Fruit fly (Drosophila melanogaster) whole organism, embryonic: ENCODE data around the gene CG15423.
A peak's percentile ranks its signal among the peaks of the same experiment; 100 is the strongest.

Experiments
- BtbVII ChIP-seq: fragments of 200-800 bp; sonication (Bioruptor generic); optimal IDR thresholded peaks from 3 replicates; lab custom pipeline; 2017; ENCODE audit warnings: missing biosample characterization, mild to moderate bottlenecking, missing genetic modification characterization
- CG10462 ChIP-seq: fragments of 200-800 bp; sonication (Bioruptor generic); optimal IDR thresholded peaks from 2 replicates; lab custom pipeline; 2016; ENCODE audit warnings: missing biosample characterization, missing genetic modification characterization
- CG11696 ChIP-seq: fragments of 200-800 bp; sonication (Bioruptor generic); IDR thresholded peaks from 2 replicates; pipeline ENCODE4 v1.3.6; 2022; ENCODE audit warnings: missing biosample characterization, missing genetic modification characterization
- CG12104 ChIP-seq: fragments of 200-800 bp; sonication (Bioruptor generic); optimal IDR thresholded peaks from 3 replicates; lab custom pipeline; 2016; ENCODE audit warnings: missing biosample characterization, missing genetic modification characterization
- CG13123 ChIP-seq: fragments of 200-800 bp; sonication (Bioruptor generic); optimal IDR thresholded peaks from 2 replicates; lab custom pipeline; 2016; ENCODE audit warnings: missing biosample characterization, missing genetic modification characterization
- CG13424 ChIP-seq: fragments of 200-800 bp; sonication (Bioruptor generic); optimal IDR thresholded peaks from 2 replicates; lab custom pipeline; 2019; ENCODE audit warnings: missing biosample characterization, mild to moderate bottlenecking, missing genetic modification characterization, moderate library complexity
- CG15011 ChIP-seq: fragments of 200-800 bp; sonication (Bioruptor generic); optimal IDR thresholded peaks from 3 replicates; lab custom pipeline; 2018; ENCODE audit warnings: missing biosample characterization, mild to moderate bottlenecking, missing genetic modification characterization
- CG15073 ChIP-seq: fragments of 200-800 bp; sonication (Bioruptor generic); optimal IDR thresholded peaks from 2 replicates; lab custom pipeline; 2016; ENCODE audit warnings: missing biosample characterization, missing genetic modification characterization
- CG1792 ChIP-seq: fragments of 200-800 bp; sonication (Bioruptor generic); optimal IDR thresholded peaks from 2 replicates; lab custom pipeline; 2016; ENCODE audit warnings: missing biosample characterization, missing genetic modification characterization
- CG18599 ChIP-seq: fragments of 200-800 bp; sonication (Bioruptor generic); optimal IDR thresholded peaks from 3 replicates; lab custom pipeline; 2017; ENCODE audit warnings: missing biosample characterization, missing genetic modification characterization, mild to moderate bottlenecking, moderate library complexity, missing genetic modification reagents
- CG18619 ChIP-seq: fragments of 200-800 bp; sonication (Bioruptor generic); optimal IDR thresholded peaks from 3 replicates; lab custom pipeline; 2017; ENCODE audit warnings: missing biosample characterization, mild to moderate bottlenecking, missing genetic modification characterization
- CG2712 ChIP-seq: fragments of 200-800 bp; optimal IDR thresholded peaks from 3 replicates; lab custom pipeline; 2019; ENCODE audit warnings: missing biosample characterization, mild to moderate bottlenecking, missing genetic modification characterization, moderate library complexity
- CG32772 ChIP-seq: fragments of 200-800 bp; sonication (Bioruptor generic); IDR thresholded peaks from 2 replicates; pipeline ENCODE4 v1.3.6; 2022; ENCODE audit warnings: missing biosample characterization, missing genetic modification characterization
- CG33557 ChIP-seq: fragments of 200-800 bp; sonication (Bioruptor generic); optimal IDR thresholded peaks from 2 replicates; lab custom pipeline; 2019; ENCODE audit warnings: missing biosample characterization, mild to moderate bottlenecking, missing genetic modification characterization, moderate library complexity
- CG42726 ChIP-seq: fragments of 200-800 bp; sonication (Bioruptor generic); IDR thresholded peaks from 2 replicates; pipeline ENCODE4 v1.3.6; 2022; ENCODE audit warnings: missing biosample characterization, missing genetic modification characterization; ENCODE audit not compliant: partially characterized antibody
- CG6689 ChIP-seq: fragments of 200-800 bp; sonication (Bioruptor generic); IDR thresholded peaks from 2 replicates; pipeline ENCODE4 v1.3.6; 2022; ENCODE audit warnings: missing biosample characterization, missing genetic modification characterization
- CG6813 ChIP-seq: fragments of 200-800 bp; sonication (Bioruptor generic); optimal IDR thresholded peaks from 2 replicates; lab custom pipeline; 2017; ENCODE audit warnings: missing biosample characterization, missing genetic modification characterization, mild to moderate bottlenecking, moderate library complexity, missing genetic modification reagents
- CG7786 ChIP-seq: fragments of 200-800 bp; sonication (Bioruptor generic); optimal IDR thresholded peaks from 2 replicates; lab custom pipeline; 2016; ENCODE audit warnings: missing biosample characterization, missing genetic modification characterization
- D19A ChIP-seq: fragments of 200-800 bp; optimal IDR thresholded peaks from 3 replicates; lab custom pipeline; 2019; ENCODE audit warnings: missing biosample characterization, mild to moderate bottlenecking, missing genetic modification characterization, moderate library complexity
- E2f1 ChIP-seq: fragments of 200-800 bp; sonication (Bioruptor generic); IDR thresholded peaks from 2 replicates; pipeline ENCODE4 v1.3.6; 2022; ENCODE audit warnings: missing biosample characterization, missing genetic modification characterization
- Ets65A ChIP-seq: fragments of 200-800 bp; sonication (Bioruptor generic); peaks from one replicate; lab custom pipeline; 2016; ENCODE audit warnings: missing biosample characterization, missing genetic modification characterization
- HLH3B ChIP-seq: fragments of 200-800 bp; sonication (Bioruptor generic); IDR thresholded peaks from 2 replicates; pipeline ENCODE4 v1.3.6; 2022; ENCODE audit warnings: missing biosample characterization, missing genetic modification characterization
- HLHmδ ChIP-seq: fragments of 200-800 bp; sonication (Bioruptor generic); optimal IDR thresholded peaks from 2 replicates; lab custom pipeline; 2018; ENCODE audit warnings: missing biosample characterization, mild to moderate bottlenecking, missing genetic modification characterization, moderate library complexity
- Hey ChIP-seq: fragments of 200-800 bp; sonication (Bioruptor generic); optimal IDR thresholded peaks from 3 replicates; lab custom pipeline; 2018; ENCODE audit warnings: missing biosample characterization, mild to moderate bottlenecking, missing genetic modification characterization
- MESR4 ChIP-seq: fragments of 200-800 bp; sonication (Bioruptor generic); optimal IDR thresholded peaks from 2 replicates; lab custom pipeline; 2018; ENCODE audit warnings: missing biosample characterization, mild to moderate bottlenecking, missing genetic modification characterization, moderate library complexity
- NfI ChIP-seq: fragments of 200-800 bp; sonication (Bioruptor generic); optimal IDR thresholded peaks from 3 replicates; lab custom pipeline; 2018; ENCODE audit warnings: missing biosample characterization, mild to moderate bottlenecking, missing genetic modification characterization, moderate library complexity
- Oli ChIP-seq: fragments of 200-800 bp; sonication (Bioruptor generic); optimal IDR thresholded peaks from 2 replicates; lab custom pipeline; 2018; ENCODE audit warnings: missing biosample characterization, mild to moderate bottlenecking, missing genetic modification characterization, moderate library complexity
- Poxn ChIP-seq: fragments of 200-800 bp; sonication (Bioruptor generic); IDR thresholded peaks from 2 replicates; pipeline ENCODE4 v1.3.6; 2022; ENCODE audit warnings: missing biosample characterization, missing genetic modification characterization
- Sox102F ChIP-seq: fragments of 200-800 bp; sonication (Bioruptor generic); optimal IDR thresholded peaks from 2 replicates; lab custom pipeline; 2018; ENCODE audit warnings: missing biosample characterization, mild to moderate bottlenecking, missing genetic modification characterization, moderate library complexity
- TFAM ChIP-seq: fragments of 200-800 bp; sonication (Bioruptor generic); optimal IDR thresholded peaks from 2 replicates; lab custom pipeline; 2017; ENCODE audit warnings: missing biosample characterization, missing genetic modification characterization, inconsistent platforms
- amos ChIP-seq: fragments of 200-800 bp; sonication (Bioruptor generic); IDR thresholded peaks from 2 replicates; pipeline ENCODE4 v1.3.6; 2022; ENCODE audit warnings: missing biosample characterization, missing genetic modification characterization; ENCODE audit not compliant: partially characterized antibody
- br ChIP-seq: fragments of >200 bp; optimal IDR thresholded peaks from 2 replicates; lab custom pipeline; 2017
- btn ChIP-seq: fragments of 200-800 bp; sonication (Bioruptor generic); optimal IDR thresholded peaks from 2 replicates; lab custom pipeline; 2016; ENCODE audit warnings: missing biosample characterization, missing genetic modification characterization
- caup ChIP-seq: fragments of 200-800 bp; sonication (Bioruptor generic); optimal IDR thresholded peaks from 3 replicates; lab custom pipeline; 2017; ENCODE audit warnings: missing biosample characterization, mild to moderate bottlenecking, missing genetic modification characterization, moderate library complexity; ENCODE audit not compliant: severe bottlenecking
- danr ChIP-seq: fragments of 200-800 bp; sonication (Bioruptor generic); IDR thresholded peaks from 2 replicates; pipeline ENCODE4 v1.3.6; 2022; ENCODE audit warnings: missing biosample characterization, missing genetic modification characterization
- dmrt99B ChIP-seq: fragments of 200-800 bp; sonication (Bioruptor generic); optimal IDR thresholded peaks from 2 replicates; lab custom pipeline; 2018; ENCODE audit warnings: missing biosample characterization, mild to moderate bottlenecking, missing genetic modification characterization, moderate library complexity
- esg ChIP-seq: fragments of 200-800 bp; sonication (Bioruptor generic); conservative IDR thresholded peaks from 2 replicates; pipeline ENCODE4 v1.3.6; 2022; ENCODE audit warnings: missing biosample characterization, missing genetic modification characterization
- exex ChIP-seq: fragments of 200-800 bp; sonication (Bioruptor generic); optimal IDR thresholded peaks from 4 replicates; lab custom pipeline; 2018; ENCODE audit warnings: missing biosample characterization, mild to moderate bottlenecking, missing genetic modification characterization, moderate library complexity
- ftz-f1 ChIP-seq: fragments of 200-800 bp; sonication (Bioruptor generic); optimal IDR thresholded peaks from 2 replicates; lab custom pipeline; 2016; ENCODE audit warnings: missing biosample characterization, missing genetic modification characterization
- gce ChIP-seq: fragments of 200-800 bp; sonication (Bioruptor generic); IDR thresholded peaks from 3 replicates; pipeline ENCODE4 v1.3.6; 2022; ENCODE audit warnings: missing biosample characterization, missing genetic modification characterization
- gem ChIP-seq: fragments of 200-800 bp; sonication (Bioruptor generic); optimal IDR thresholded peaks from 2 replicates; lab custom pipeline; 2019; ENCODE audit warnings: missing biosample characterization, mild to moderate bottlenecking, missing genetic modification characterization, moderate library complexity
- gfzf ChIP-seq: fragments of 200-800 bp; sonication (Bioruptor generic); optimal IDR thresholded peaks from 2 replicates; lab custom pipeline; 2016; ENCODE audit warnings: missing biosample characterization, mild to moderate bottlenecking, missing genetic modification characterization, moderate library complexity
- gt ChIP-seq: fragments of 200-800 bp; sonication (Bioruptor generic); IDR thresholded peaks from 2 replicates; pipeline ENCODE4 v1.3.6; 2022; ENCODE audit warnings: missing biosample characterization, missing genetic modification characterization
- luna ChIP-seq: fragments of 200-800 bp; sonication (Bioruptor generic); optimal IDR thresholded peaks from 2 replicates; lab custom pipeline; 2016; ENCODE audit warnings: missing biosample characterization, missing genetic modification characterization
- mirr ChIP-seq: fragments of 200-800 bp; sonication (Bioruptor generic); optimal IDR thresholded peaks from 3 replicates; lab custom pipeline; 2018; ENCODE audit warnings: missing biosample characterization, mild to moderate bottlenecking, missing genetic modification characterization
- pfk ChIP-seq: fragments of 200-800 bp; sonication (Bioruptor generic); optimal IDR thresholded peaks from 2 replicates; lab custom pipeline; 2018; ENCODE audit warnings: missing biosample characterization, mild to moderate bottlenecking, missing genetic modification characterization, moderate library complexity
- prd ChIP-seq, 3 experiments: fragments of >200 bp in 2 of 3; fragments of 200-800 bp in 1 of 3; sonication (Bioruptor generic) in 1 of 3; optimal IDR thresholded peaks in 2 of 3; IDR thresholded peaks in 1 of 3; 2 replicates in 2 of 3; 3 replicates in 1 of 3; pipeline versions ENCODE4 v1.3.6 to Lab custom; 2017 to 2022; ENCODE audit warnings: missing biosample characterization in 1 of 3, missing genetic modification characterization in 1 of 3
- psq ChIP-seq: fragments of 200-800 bp; sonication (Bioruptor generic); optimal IDR thresholded peaks from 2 replicates; lab custom pipeline; 2017; ENCODE audit warnings: missing biosample characterization, missing genetic modification characterization
- sens ChIP-seq: fragments of 200-800 bp; sonication (Bioruptor generic); peaks from one replicate; lab custom pipeline; 2016; ENCODE audit warnings: missing biosample characterization, missing genetic modification characterization
- sens-2 ChIP-seq: fragments of 200-800 bp; sonication (Bioruptor generic); IDR thresholded peaks from 2 replicates; pipeline ENCODE4 v1.3.6; 2022; ENCODE audit warnings: missing biosample characterization, missing genetic modification characterization
- sima ChIP-seq: fragments of 200-800 bp; sonication (Bioruptor generic); optimal IDR thresholded peaks from 2 replicates; lab custom pipeline; 2016; ENCODE audit warnings: missing biosample characterization, missing genetic modification characterization
- sisA ChIP-seq: fragments of 200-800 bp; sonication (Bioruptor generic); IDR thresholded peaks from 2 replicates; pipeline ENCODE4 v1.3.6; 2022; ENCODE audit warnings: missing biosample characterization, missing genetic modification characterization
- yki ChIP-seq: fragments of >200 bp; optimal IDR thresholded peaks from 3 replicates; lab custom pipeline; 2018
- zfh1 ChIP-seq: fragments of 200-800 bp; sonication (Bioruptor generic); IDR thresholded peaks from 3 replicates; pipeline ENCODE4 v1.3.6; 2022; ENCODE audit warnings: missing biosample characterization, missing genetic modification characterization

CG15423 gene

DNA sequence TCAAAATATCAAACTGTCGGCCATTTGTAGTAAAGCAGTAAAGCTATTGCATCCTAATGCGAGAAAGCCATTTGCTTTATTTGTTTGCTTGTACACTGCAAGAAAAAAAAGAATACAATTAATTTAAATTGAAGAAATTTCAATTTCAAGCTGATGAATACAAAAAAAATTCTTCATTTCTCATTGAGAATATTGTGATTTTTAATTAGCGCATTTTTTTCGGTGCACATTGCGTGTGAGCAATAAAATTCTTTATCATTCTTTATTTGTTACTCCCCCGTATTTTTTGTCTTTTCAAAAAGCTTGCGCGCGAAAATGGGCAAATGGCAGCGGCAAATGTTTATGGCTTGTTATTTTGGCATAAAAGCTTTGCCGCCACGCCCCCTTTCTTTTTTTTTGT, 6.2 kb downstream of the CG15423 start (continued):
- TF ChIP-seq TFAM (GFP tag; lab: Kevin White, UChicago) (no peak), exex (tag; lab: Kevin White, UChicago) (no peak), amos (GFP tag; lab: Robert Waterston, UW) (no peak), CG6689 (GFP tag; lab: Robert Waterston, UW) (0 out of 2 replicates have a peak, but pooled peaks have one; percentile 9), Sox102F (peak; percentile 45), caup (peak; percentile 24), ftz-f1 (no peak), sisA (GFP tag; lab: Robert Waterston, UW) (no peak), CG33557 (GFP tag; lab: Kevin White, UChicago) (no peak), CG6813 (no peak), luna (no peak), NfI (GFP tag; lab: Kevin White, UChicago) (no peak), zfh1 (GFP tag; lab: Robert Waterston, UW) (no peak), CG10462 (GFP tag; lab: Kevin White, UChicago) (no peak), CG1792 (no peak), Poxn (GFP tag; lab: Robert Waterston, UW) (no peak), HLHmδ (no peak), Ets65A (GFP tag; lab: Kevin White, UChicago) (no peak), sima (no peak), E2f1 (no peak), esg (GFP tag; lab: Robert Waterston, UW) (no peak), CG13123 (GFP tag; lab: Kevin White, UChicago) (no peak), btn (GFP tag; lab: Kevin White, UChicago) (no peak), CG2712 (no peak), pfk (no peak), yki (lab: Kevin White, UChicago) (no peak), sens-2 (GFP tag; lab: Robert Waterston, UW) (no peak), HLH3B (GFP tag; lab: Robert Waterston, UW) (no peak), Hey (tag; lab: Kevin White, UChicago) (no peak), CG18619 (no peak), CG12104 (GFP tag; lab: Kevin White, UChicago) (no peak)
- TF ChIP-seq, all 482 proteins: peak for 44

dm6 chr2L:4019198-4019597, 13.4 kb downstream of the CG15423 start:
- TF ChIP-seq gt (GFP tag; lab: Robert Waterston, UW) (no peak), CG11696 (GFP tag; lab: Robert Waterston, UW) (no peak), CG15073 (no peak), sens (GFP tag; lab: Kevin White, UChicago) (peak; percentile 57), CG7786 (GFP tag; lab: Kevin White, UChicago) (no peak), D19A (tag; lab: Kevin White, UChicago) (no peak), CG42726 (GFP tag; lab: Robert Waterston, UW) (no peak), Oli (tag; lab: Kevin White, UChicago) (peak; percentile 14), gce (GFP tag; lab: Robert Waterston, UW) (no peak), psq (no peak), CG13424 (tag; lab: Kevin White, UChicago) (peak; percentile 1), MESR4 (GFP tag; lab: Kevin White, UChicago) (no peak), danr (GFP tag; lab: Robert Waterston, UW) (no peak), BtbVII (GFP tag; lab: Kevin White, UChicago) (no peak), br (no peak), prd (optimal IDR thresholded peaks at IDR 0.05; lab: Kevin White, UChicago) (no peak), prd (GFP tag; IDR thresholded peaks at IDR 0.05; lab: Robert Waterston, UW) (0 out of 3 replicates have a peak, but pooled peaks have one; percentile 29), dmrt99B (tag; lab: Kevin White, UChicago) (peak; percentile 22), gfzf (GFP tag; lab: Kevin White, UChicago) (no peak), CG18599 (GFP tag; lab: Kevin White, UChicago) (peak; percentile 58), gem (tag; lab: Kevin White, UChicago) (peak; percentile 23), mirr (GFP tag; lab: Kevin White, UChicago) (no peak), CG32772 (GFP tag; lab: Robert Waterston, UW) (no peak), CG15011 (GFP tag; lab: Kevin White, UChicago) (no peak)
